Fruit fly (Drosophila melanogaster) whole organism, pupa: ENCODE measurements around the gene LUBEL.

Experiments
- CG10348 ChIP-seq: fragments of 200-800 bp; sonication (Bioruptor generic); IDR thresholded peaks from 2 replicates; pipeline ENCODE4 v1.3.6; 2022; ENCODE audit warnings: missing biosample characterization, missing genetic modification characterization
- CG12605 ChIP-seq: fragments of 200-800 bp; sonication (Bioruptor generic); IDR thresholded peaks from 2 replicates; pipeline ENCODE4 v1.3.6; 2022; ENCODE audit warnings: missing biosample characterization, missing genetic modification characterization
- CG13204 ChIP-seq: fragments of 200-800 bp; sonication (Bioruptor generic); optimal IDR thresholded peaks from 2 replicates; lab custom pipeline; 2018; ENCODE audit warnings: missing biosample characterization, mild to moderate bottlenecking, missing genetic modification characterization, moderate library complexity
- CG14655 ChIP-seq: fragments of 200-800 bp; sonication (Bioruptor generic); optimal IDR thresholded peaks from 3 replicates; lab custom pipeline; 2017; ENCODE audit warnings: mild to moderate bottlenecking, missing biosample characterization, missing genetic modification reagents, missing genetic modification characterization
- CG15710 ChIP-seq: fragments of 200-800 bp; sonication (Bioruptor generic); optimal IDR thresholded peaks from 2 replicates; lab custom pipeline; 2018; ENCODE audit warnings: missing biosample characterization, mild to moderate bottlenecking, missing genetic modification characterization, moderate library complexity
- CG17806 ChIP-seq: fragments of 200-800 bp; sonication (Bioruptor generic); optimal IDR thresholded peaks from 2 replicates; lab custom pipeline; 2018; ENCODE audit warnings: missing biosample characterization, mild to moderate bottlenecking, missing genetic modification characterization, moderate library complexity
- CG32121 ChIP-seq: fragments of 200-800 bp; sonication (Bioruptor generic); IDR thresholded peaks from 2 replicates; pipeline ENCODE4 v1.3.6; 2022; ENCODE audit warnings: missing biosample characterization, missing genetic modification characterization
- CG34367 ChIP-seq: fragments of 200-800 bp; sonication (Bioruptor generic); optimal IDR thresholded peaks from 2 replicates; lab custom pipeline; 2018; ENCODE audit warnings: missing biosample characterization, mild to moderate bottlenecking, missing genetic modification characterization
- CG4496 ChIP-seq: fragments of 200-800 bp; sonication (Bioruptor generic); IDR thresholded peaks from 3 replicates; pipeline ENCODE4 v1.3.6; 2022; ENCODE audit warnings: missing biosample characterization, missing genetic modification characterization
- CG8159 ChIP-seq: fragments of 200-800 bp; sonication (Bioruptor generic); optimal IDR thresholded peaks from 3 replicates; lab custom pipeline; 2018; ENCODE audit warnings: missing biosample characterization, mild to moderate bottlenecking, missing genetic modification characterization, moderate library complexity
- CG8301 ChIP-seq: fragments of 200-800 bp; sonication (Bioruptor generic); optimal IDR thresholded peaks from 2 replicates; lab custom pipeline; 2018; ENCODE audit warnings: missing biosample characterization, mild to moderate bottlenecking, missing genetic modification characterization
- CG9948 ChIP-seq: fragments of 200-800 bp; sonication (Bioruptor generic); optimal IDR thresholded peaks from 2 replicates; lab custom pipeline; 2018; ENCODE audit warnings: missing biosample characterization, mild to moderate bottlenecking, missing genetic modification characterization, moderate library complexity
- D1 ChIP-seq: fragments of 200-800 bp; sonication (Bioruptor generic); optimal IDR thresholded peaks from 2 replicates; lab custom pipeline; 2018; ENCODE audit warnings: missing biosample characterization, mild to moderate bottlenecking, missing genetic modification characterization, moderate library complexity
- EcR ChIP-seq: fragments of 200-800 bp; sonication (Bioruptor generic); optimal IDR thresholded peaks from 3 replicates; lab custom pipeline; 2019; ENCODE audit warnings: missing biosample characterization, missing genetic modification characterization, mild to moderate bottlenecking, moderate library complexity, missing genetic modification reagents
- Ets98B ChIP-seq: fragments of 200-800 bp; sonication (Bioruptor generic); IDR thresholded peaks from 2 replicates; pipeline ENCODE4 v1.3.6; 2022; ENCODE audit warnings: missing biosample characterization, missing genetic modification characterization
- Pif1A ChIP-seq: fragments of 200-800 bp; sonication (Bioruptor generic); optimal IDR thresholded peaks from 3 replicates; lab custom pipeline; 2016; ENCODE audit warnings: missing biosample characterization, missing genetic modification characterization
- Pif1B ChIP-seq: fragments of 200-800 bp; sonication (Bioruptor generic); optimal IDR thresholded peaks from 3 replicates; lab custom pipeline; 2016; ENCODE audit warnings: missing biosample characterization, missing genetic modification characterization
- Snoo ChIP-seq: fragments of 200-800 bp; sonication (Bioruptor generic); optimal IDR thresholded peaks from 3 replicates; lab custom pipeline; 2017; ENCODE audit warnings: missing biosample characterization, mild to moderate bottlenecking, missing genetic modification characterization, inconsistent platforms
- fd96Ca ChIP-seq: fragments of 200-800 bp; sonication (Bioruptor generic); IDR thresholded peaks from 3 replicates; pipeline ENCODE4 v1.3.6; 2022; ENCODE audit warnings: missing biosample characterization, missing genetic modification characterization
- gl ChIP-seq: fragments of 200-800 bp; sonication (Bioruptor generic); optimal IDR thresholded peaks from 2 replicates; lab custom pipeline; 2018; ENCODE audit warnings: missing biosample characterization, mild to moderate bottlenecking, missing genetic modification characterization
- rn ChIP-seq: fragments of 200-800 bp; sonication (Bioruptor generic); IDR thresholded peaks from 2 replicates; pipeline ENCODE4 v1.3.6; 2022; ENCODE audit warnings: missing biosample characterization, missing genetic modification characterization

LUBEL gene

dm6 chr2L:6772655-6773054, at the start of gene LUBEL:
TSS of gene LUBEL (minus strand) at chr2L:6772755.
- TF ChIP-seq CG32121 (0 out of 2 replicates have a peak, but pooled peaks have one; percentile 32), CG34367 (tag; lab: Kevin White, UChicago) (no peak), CG8159 (no peak), Ets98B (GFP tag; lab: Robert Waterston, UW) (no peak), gl (tag; lab: Kevin White, UChicago) (no peak), CG4496 (GFP tag; lab: Robert Waterston, UW) (no peak)

DNA sequence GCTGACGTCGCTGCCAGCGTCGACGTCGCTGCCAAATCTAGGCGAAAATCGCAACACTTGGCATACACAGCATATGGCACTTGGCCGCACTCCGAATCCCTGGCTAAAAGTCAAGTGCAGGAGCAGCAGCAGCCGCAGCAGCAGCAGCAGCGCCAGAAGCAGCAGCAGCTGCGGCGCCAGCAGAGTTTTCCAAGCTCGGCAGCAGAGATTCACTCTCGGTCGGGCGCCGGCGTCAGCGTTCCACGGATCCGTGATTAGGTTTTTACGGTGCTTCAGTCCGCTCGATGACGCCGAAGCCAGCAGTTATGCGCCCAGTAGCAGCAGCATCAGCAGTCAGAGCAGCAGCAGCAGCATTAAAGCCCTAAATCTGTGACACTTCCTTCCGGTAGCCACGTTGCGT, 49.5 kb upstream of the LUBEL start:
- no peak for TF ChIP-seq D1 (tag; lab: Kevin White, UChicago)
- no peak for TF ChIP-seq CG32121
- TF ChIP-seq Ets98B (GFP tag; lab: Robert Waterston, UW), result no peak
- no peak for TF ChIP-seq Pif1A (GFP tag; lab: Kevin White, UChicago)
- TF ChIP-seq rn (GFP tag; lab: Robert Waterston, UW), result no peak
- no peak for TF ChIP-seq CG4496 (GFP tag; lab: Robert Waterston, UW)
- TF ChIP-seq fd96Ca (GFP tag; lab: Robert Waterston, UW), result no peak
- no peak for TF ChIP-seq CG15710 (tag; lab: Kevin White, UChicago)
- TF ChIP-seq CG17806, result no peak
- no peak for TF ChIP-seq CG13204 (GFP tag; lab: Kevin White, UChicago)
- TF ChIP-seq CG34367 (tag; lab: Kevin White, UChicago), result no peak
- no peak for TF ChIP-seq CG9948 (tag; lab: Kevin White, UChicago)
- TF ChIP-seq CG14655 (GFP tag; lab: Kevin White, UChicago), result no peak
- no peak for TF ChIP-seq CG12605 (GFP tag; lab: Robert Waterston, UW)
- TF ChIP-seq EcR (GFP tag; lab: Kevin White, UChicago), result no peak
- no peak for TF ChIP-seq gl (tag; lab: Kevin White, UChicago)
- no peak for TF ChIP-seq Pif1B (GFP tag; lab: Kevin White, UChicago)
- no peak for TF ChIP-seq CG8159
- no peak for TF ChIP-seq Snoo (tag; lab: Kevin White, UChicago)
- no peak for TF ChIP-seq CG10348 (GFP tag; lab: Robert Waterston, UW)

DNA sequence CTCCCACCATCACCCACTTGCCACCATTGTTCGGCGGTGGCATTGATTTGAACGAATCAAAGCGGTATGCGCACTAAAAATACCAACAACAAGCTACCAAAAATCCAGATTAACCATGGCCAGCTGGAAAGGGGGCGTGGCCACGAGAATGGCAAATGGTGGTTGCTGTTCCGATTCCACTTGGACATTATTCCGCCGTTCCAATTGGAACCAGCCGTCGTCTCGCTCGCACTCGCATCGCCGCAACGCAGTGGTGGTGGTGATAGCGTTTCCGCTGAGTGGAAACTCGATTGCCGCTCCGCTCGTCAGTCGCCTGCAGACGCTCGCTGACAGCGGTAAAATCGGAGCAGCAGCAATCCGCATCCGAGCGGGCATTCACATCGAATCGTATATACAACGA, 49.1 kb upstream of the LUBEL start, which contains the start of gene sens-2:
Gene sens-2, plus strand, starts transcription at position 304 of the 400 bp plus-strand sequence.
- TF ChIP-seq CG12605 (GFP tag; lab: Robert Waterston, UW) (no peak), CG34367 (tag; lab: Kevin White, UChicago) (no peak), CG17806 (no peak), CG10348 (GFP tag; lab: Robert Waterston, UW) (no peak), CG13204 (GFP tag; lab: Kevin White, UChicago) (peak; percentile 9), CG9948 (tag; lab: Kevin White, UChicago) (no peak), CG4496 (GFP tag; lab: Robert Waterston, UW) (peak; percentile 33; the same call in 1 of the 3 replicates)

DNA sequence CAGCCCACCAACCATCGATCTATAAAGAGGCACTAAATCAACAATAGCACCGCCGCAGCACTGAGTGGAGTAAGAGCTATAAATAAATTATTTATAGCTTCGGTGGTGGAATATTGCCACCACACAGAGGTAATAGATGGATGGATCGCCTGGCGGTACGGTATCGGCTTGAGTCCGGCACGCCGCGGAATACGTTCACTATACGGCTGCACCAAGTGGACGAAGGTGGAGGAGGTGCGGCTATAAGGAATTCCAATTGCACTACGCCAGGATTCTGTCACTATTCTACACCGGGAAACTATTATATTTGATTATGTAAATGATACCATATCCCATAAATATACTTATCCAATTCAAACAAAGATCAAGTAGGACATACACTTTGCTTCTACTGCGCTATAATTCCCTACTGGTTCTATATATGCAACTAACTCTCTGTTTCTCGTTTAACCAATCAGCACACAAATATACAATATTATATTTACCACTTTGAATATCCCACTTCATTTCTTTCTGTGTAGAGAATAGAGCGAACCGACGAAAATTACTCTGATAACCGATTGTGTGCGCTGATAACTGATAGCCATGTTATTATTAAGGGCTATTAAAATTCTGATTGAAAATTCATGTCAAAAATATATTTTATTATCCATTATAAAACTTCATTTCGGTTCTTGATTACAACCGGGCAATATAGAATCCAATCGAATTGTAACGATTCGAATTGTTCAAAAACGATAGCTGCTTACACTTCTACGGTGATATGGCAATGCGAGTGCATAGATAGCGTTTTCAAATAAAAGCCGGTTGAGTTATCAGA, 46.9 kb upstream of the LUBEL start:
- TF ChIP-seq Pif1A (GFP tag; lab: Kevin White, UChicago), result no peak
- TF ChIP-seq CG15710 (tag; lab: Kevin White, UChicago), result no peak
- no peak for TF ChIP-seq Snoo (tag; lab: Kevin White, UChicago)
- no peak for TF ChIP-seq CG12605 (GFP tag; lab: Robert Waterston, UW)
- TF ChIP-seq CG14655 (GFP tag; lab: Kevin White, UChicago), result no peak
- no peak for TF ChIP-seq Pif1B (GFP tag; lab: Kevin White, UChicago)
- no peak for TF ChIP-seq EcR (GFP tag; lab: Kevin White, UChicago)
- no peak for TF ChIP-seq CG34367 (tag; lab: Kevin White, UChicago)
- no peak for TF ChIP-seq CG32121
- TF ChIP-seq gl (tag; lab: Kevin White, UChicago), result no peak
- TF ChIP-seq CG4496 (GFP tag; lab: Robert Waterston, UW), result no peak
- TF ChIP-seq, all 21 proteins: peak for 0

DNA sequence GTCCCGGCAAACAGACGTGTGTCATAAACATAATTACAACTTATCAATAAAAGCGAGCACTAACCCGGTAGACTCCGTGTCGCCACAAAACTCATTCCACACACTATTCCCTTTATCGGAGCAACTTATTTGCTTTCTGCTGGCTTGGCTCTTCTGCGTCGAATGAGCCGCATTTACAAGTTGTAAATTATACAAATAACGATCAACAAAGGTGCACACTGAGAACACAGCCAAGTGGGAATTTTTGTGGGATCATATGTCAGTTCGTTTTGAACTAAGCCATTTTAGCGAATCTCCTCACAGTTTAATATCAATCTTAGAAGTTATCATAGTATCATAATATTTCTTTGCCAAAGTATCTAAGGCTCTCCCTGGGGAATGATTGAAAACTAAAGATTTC, 45.8 kb upstream of the LUBEL start:
- TF ChIP-seq CG13204 (GFP tag; lab: Kevin White, UChicago), result no peak
- no peak for TF ChIP-seq Ets98B (GFP tag; lab: Robert Waterston, UW)
- no peak for TF ChIP-seq Pif1B (GFP tag; lab: Kevin White, UChicago)
- no peak for TF ChIP-seq CG15710 (tag; lab: Kevin White, UChicago)
- TF ChIP-seq Snoo (tag; lab: Kevin White, UChicago), result no peak
- no peak for TF ChIP-seq CG8159
- no peak for TF ChIP-seq CG12605 (GFP tag; lab: Robert Waterston, UW)
- no peak for TF ChIP-seq CG4496 (GFP tag; lab: Robert Waterston, UW)
- no peak for TF ChIP-seq fd96Ca (GFP tag; lab: Robert Waterston, UW)
- TF ChIP-seq CG8301 (tag; lab: Kevin White, UChicago), result no peak
- TF ChIP-seq rn (GFP tag; lab: Robert Waterston, UW), result no peak
- no peak for TF ChIP-seq CG32121
- TF ChIP-seq Pif1A (GFP tag; lab: Kevin White, UChicago), result no peak
- no peak for TF ChIP-seq CG14655 (GFP tag; lab: Kevin White, UChicago)
- no peak for TF ChIP-seq CG9948 (tag; lab: Kevin White, UChicago)
- TF ChIP-seq CG34367 (tag; lab: Kevin White, UChicago), result no peak
